Fruit fly (Drosophila melanogaster) whole organism, embryonic: ENCODE measurements around the gene CG31663.

Experiments used
- Asciz ChIP-seq: fragments of 200-800 bp; sonication (Bioruptor generic); optimal IDR thresholded peaks from 2 replicates; lab custom pipeline; 2017; ENCODE audit warnings: missing biosample characterization, mild to moderate bottlenecking, missing genetic modification characterization, missing genetic modification reagents
- Atf6 ChIP-seq: fragments of 200-800 bp; sonication (Bioruptor generic); IDR thresholded peaks from 2 replicates; pipeline ENCODE4 v1.3.6; 2022; ENCODE audit warnings: missing biosample characterization, missing genetic modification characterization
- CG10274 ChIP-seq: fragments of 200-800 bp; sonication (Bioruptor generic); optimal IDR thresholded peaks from 3 replicates; lab custom pipeline; 2017; ENCODE audit warnings: missing biosample characterization, mild to moderate bottlenecking, missing genetic modification characterization
- CG12155 ChIP-seq: fragments of 200-800 bp; sonication (Bioruptor generic); optimal IDR thresholded peaks from 3 replicates; lab custom pipeline; 2016; ENCODE audit warnings: missing biosample characterization, missing genetic modification characterization
- CG12942 ChIP-seq: fragments of 200-800 bp; sonication (Bioruptor generic); optimal IDR thresholded peaks from 3 replicates; lab custom pipeline; 2016; ENCODE audit warnings: missing biosample characterization, missing genetic modification characterization
- CG13123 ChIP-seq: fragments of 200-800 bp; sonication (Bioruptor generic); optimal IDR thresholded peaks from 2 replicates; lab custom pipeline; 2016; ENCODE audit warnings: missing biosample characterization, missing genetic modification characterization
- CG13894 ChIP-seq: fragments of 200-800 bp; sonication (Bioruptor generic); optimal IDR thresholded peaks from 3 replicates; lab custom pipeline; 2018; ENCODE audit warnings: missing biosample characterization, mild to moderate bottlenecking, missing genetic modification characterization, moderate library complexity
- CG14441 ChIP-seq: fragments of 200-800 bp; sonication (Bioruptor generic); IDR thresholded peaks from 2 replicates; pipeline ENCODE4 v1.3.6; 2022; ENCODE audit warnings: missing biosample characterization, missing genetic modification characterization
- CG16779 ChIP-seq: fragments of 200-800 bp; sonication (Bioruptor generic); IDR thresholded peaks from 2 replicates; pipeline ENCODE4 v1.3.6; 2022; ENCODE audit warnings: missing biosample characterization, missing genetic modification characterization
- CG16813 ChIP-seq: fragments of 200-800 bp; sonication (Bioruptor generic); IDR thresholded peaks from 3 replicates; pipeline ENCODE4 v1.3.6; 2022; ENCODE audit warnings: missing biosample characterization, missing genetic modification characterization; ENCODE audit not compliant: partially characterized antibody
- CG17802 ChIP-seq: fragments of 200-800 bp; sonication (Bioruptor generic); optimal IDR thresholded peaks from 2 replicates; lab custom pipeline; 2018; ENCODE audit warnings: missing biosample characterization, mild to moderate bottlenecking, missing genetic modification characterization, moderate library complexity
- CG17829 ChIP-seq: fragments of 200-800 bp; optimal IDR thresholded peaks from 2 replicates; lab custom pipeline; 2019; ENCODE audit warnings: missing biosample characterization, mild to moderate bottlenecking, missing genetic modification characterization, moderate library complexity
- CG18262 ChIP-seq: fragments of 200-800 bp; optimal IDR thresholded peaks from 3 replicates; lab custom pipeline; 2019; ENCODE audit warnings: missing biosample characterization, mild to moderate bottlenecking, missing genetic modification characterization, moderate library complexity
- CG2120 ChIP-seq: fragments of 200-800 bp; sonication (Bioruptor generic); optimal IDR thresholded peaks from 3 replicates; lab custom pipeline; 2016; ENCODE audit warnings: missing biosample characterization, missing genetic modification characterization
- CG2889 ChIP-seq: fragments of 200-800 bp; sonication (Bioruptor generic); IDR thresholded peaks from 3 replicates; pipeline ENCODE4 v1.3.6; 2022; ENCODE audit warnings: missing biosample characterization, missing genetic modification characterization
- CG30431 ChIP-seq: fragments of 200-800 bp; sonication (Bioruptor generic); optimal IDR thresholded peaks from 2 replicates; lab custom pipeline; 2017; ENCODE audit warnings: missing biosample characterization, missing genetic modification characterization
- CG31388 ChIP-seq: fragments of 200-800 bp; sonication (Bioruptor generic); optimal IDR thresholded peaks from 2 replicates; lab custom pipeline; 2016; ENCODE audit warnings: missing biosample characterization, missing genetic modification characterization
- CG4328 ChIP-seq: fragments of 200-800 bp; sonication (Bioruptor generic); optimal IDR thresholded peaks from 3 replicates; lab custom pipeline; 2017; ENCODE audit warnings: missing biosample characterization, missing genetic modification reagents, missing genetic modification characterization
- CG7372 ChIP-seq: fragments of 200-800 bp; sonication (Bioruptor generic); IDR thresholded peaks from 2 replicates; pipeline ENCODE4 v1.3.6; 2022; ENCODE audit warnings: missing biosample characterization, missing genetic modification characterization
- Camta ChIP-seq: fragments of 200-800 bp; sonication (Bioruptor generic); optimal IDR thresholded peaks from 2 replicates; lab custom pipeline; 2016; ENCODE audit warnings: missing biosample characterization, missing genetic modification characterization
- D19B ChIP-seq: fragments of 200-800 bp; sonication (Bioruptor generic); optimal IDR thresholded peaks from 2 replicates; lab custom pipeline; 2017; ENCODE audit warnings: missing biosample characterization, mild to moderate bottlenecking, missing genetic modification characterization
- Dbx ChIP-seq: fragments of 200-800 bp; sonication (Bioruptor generic); IDR thresholded peaks from 3 replicates; pipeline ENCODE4 v1.3.6; 2022; ENCODE audit warnings: missing biosample characterization, missing genetic modification characterization
- HLH54F ChIP-seq: fragments of 200-800 bp; sonication (Bioruptor generic); optimal IDR thresholded peaks from 3 replicates; lab custom pipeline; 2016; ENCODE audit warnings: missing biosample characterization, missing genetic modification characterization
- Hr51 ChIP-seq, 2 experiments: fragments of 200-800 bp; sonication (Bioruptor generic); optimal IDR thresholded peaks; 2 replicates in 1 of 2; 3 replicates in 1 of 2; lab custom pipeline; 2016 to 2018; ENCODE audit warnings: missing biosample characterization in 2 of 2, missing genetic modification characterization in 2 of 2, mild to moderate bottlenecking in 1 of 2, moderate library complexity in 1 of 2
- Lpt ChIP-seq: fragments of >200 bp; optimal IDR thresholded peaks from 2 replicates; lab custom pipeline; 2018; ENCODE audit warnings: missing biosample characterization, missing genetic modification characterization
- Nf-YB ChIP-seq: fragments of 200-800 bp; sonication (Bioruptor generic); optimal IDR thresholded peaks from 3 replicates; lab custom pipeline; 2019; ENCODE audit warnings: missing biosample characterization, mild to moderate bottlenecking, missing genetic modification characterization, moderate library complexity
- Oli ChIP-seq: fragments of 200-800 bp; sonication (Bioruptor generic); optimal IDR thresholded peaks from 2 replicates; lab custom pipeline; 2018; ENCODE audit warnings: missing biosample characterization, mild to moderate bottlenecking, missing genetic modification characterization, moderate library complexity
- bigmax ChIP-seq: fragments of 200-800 bp; sonication (Bioruptor generic); optimal IDR thresholded peaks from 2 replicates; lab custom pipeline; 2018; ENCODE audit warnings: missing biosample characterization, mild to moderate bottlenecking, missing genetic modification characterization
- chn ChIP-seq: fragments of 200-800 bp; sonication (Bioruptor generic); optimal IDR thresholded peaks from 2 replicates; lab custom pipeline; 2016; ENCODE audit warnings: missing biosample characterization, missing genetic modification characterization
- da ChIP-seq: fragments of 200-800 bp; sonication (Bioruptor generic); optimal IDR thresholded peaks from 2 replicates; lab custom pipeline; 2016; ENCODE audit warnings: missing biosample characterization, missing genetic modification characterization
- dmrt99B ChIP-seq: fragments of 200-800 bp; sonication (Bioruptor generic); optimal IDR thresholded peaks from 2 replicates; lab custom pipeline; 2018; ENCODE audit warnings: missing biosample characterization, mild to moderate bottlenecking, missing genetic modification characterization, moderate library complexity
- dpn ChIP-seq, 2 experiments: fragments of 200-800 bp; sonication (Bioruptor generic); optimal IDR thresholded peaks; 3 replicates each; lab custom pipeline; 2016; ENCODE audit warnings: missing biosample characterization in 2 of 2, missing genetic modification characterization in 2 of 2
- dysf ChIP-seq: fragments of 200-800 bp; sonication (Bioruptor generic); IDR thresholded peaks from 3 replicates; pipeline ENCODE4 v1.3.6; 2022; ENCODE audit warnings: missing biosample characterization, missing genetic modification characterization
- eve ChIP-seq, 2 experiments: fragments of >200 bp; optimal IDR thresholded peaks; 2 replicates each; lab custom pipeline; 2017; ENCODE audit warnings: missing biosample characterization in 2 of 2, missing genetic modification characterization in 2 of 2
- grau ChIP-seq: fragments of 200-800 bp; optimal IDR thresholded peaks from 3 replicates; lab custom pipeline; 2019; ENCODE audit warnings: missing biosample characterization, mild to moderate bottlenecking, missing genetic modification characterization, moderate library complexity
- hth ChIP-seq: fragments of >200 bp; optimal IDR thresholded peaks from 2 replicates; lab custom pipeline; 2017; ENCODE audit warnings: inconsistent platforms
- inv ChIP-seq: fragments of 200-800 bp; sonication (Bioruptor generic); IDR thresholded peaks from 2 replicates; pipeline ENCODE4 v1.3.6; 2022; ENCODE audit warnings: missing biosample characterization, missing genetic modification characterization; ENCODE audit not compliant: partially characterized antibody
- kah ChIP-seq: fragments of 200-800 bp; sonication (Bioruptor generic); optimal IDR thresholded peaks from 2 replicates; lab custom pipeline; 2018; ENCODE audit warnings: missing biosample characterization, mild to moderate bottlenecking, missing genetic modification characterization
- nerfin-2 ChIP-seq: fragments of 200-800 bp; sonication (Bioruptor generic); IDR thresholded peaks from 2 replicates; pipeline ENCODE4 v1.3.6; 2022; ENCODE audit warnings: missing biosample characterization, missing genetic modification characterization; ENCODE audit not compliant: partially characterized antibody
- onecut ChIP-seq: fragments of 200-800 bp; sonication (Bioruptor generic); IDR thresholded peaks from 2 replicates; pipeline ENCODE4 v1.3.6; 2022; ENCODE audit warnings: missing biosample characterization, missing genetic modification characterization
- p53 ChIP-seq: fragments of 200-800 bp; sonication (Bioruptor generic); optimal IDR thresholded peaks from 2 replicates; lab custom pipeline; 2016; ENCODE audit warnings: missing biosample characterization, missing genetic modification characterization
- phol ChIP-seq: fragments of 200-800 bp; sonication (Bioruptor generic); optimal IDR thresholded peaks from 3 replicates; lab custom pipeline; 2018; ENCODE audit warnings: missing biosample characterization, mild to moderate bottlenecking, missing genetic modification characterization, moderate library complexity
- prd ChIP-seq, 3 experiments: fragments of >200 bp in 2 of 3; fragments of 200-800 bp in 1 of 3; sonication (Bioruptor generic) in 1 of 3; optimal IDR thresholded peaks in 2 of 3; IDR thresholded peaks in 1 of 3; 2 replicates in 2 of 3; 3 replicates in 1 of 3; pipeline versions ENCODE4 v1.3.6 to Lab custom; 2017 to 2022; ENCODE audit warnings: missing biosample characterization in 1 of 3, missing genetic modification characterization in 1 of 3
- pum ChIP-seq: fragments of 200-800 bp; sonication (Bioruptor generic); optimal IDR thresholded peaks from 2 replicates; lab custom pipeline; 2016; ENCODE audit warnings: missing biosample characterization, missing genetic modification characterization
- sens-2 ChIP-seq: fragments of 200-800 bp; sonication (Bioruptor generic); IDR thresholded peaks from 2 replicates; pipeline ENCODE4 v1.3.6; 2022; ENCODE audit warnings: missing biosample characterization, missing genetic modification characterization
- stc ChIP-seq: fragments of 200-800 bp; sonication (Bioruptor generic); IDR thresholded peaks from 2 replicates; pipeline ENCODE4 v1.3.6; 2022; ENCODE audit warnings: missing biosample characterization, missing genetic modification characterization
- stwl ChIP-seq: fragments of 200-800 bp; sonication (Bioruptor generic); optimal IDR thresholded peaks from 3 replicates; lab custom pipeline; 2018; ENCODE audit warnings: missing biosample characterization, mild to moderate bottlenecking, missing genetic modification characterization, moderate library complexity
- tll ChIP-seq, 2 experiments: fragments of 200-800 bp in 1 of 2; fragments of >200 bp in 1 of 2; sonication (Bioruptor generic) in 1 of 2; optimal IDR thresholded peaks; 2 replicates each; lab custom pipeline; 2017 to 2019; ENCODE audit warnings: missing biosample characterization in 2 of 2, missing genetic modification characterization in 2 of 2, mild to moderate bottlenecking in 1 of 2, moderate library complexity in 1 of 2
- wdn ChIP-seq: fragments of 200-800 bp; sonication (Bioruptor generic); IDR thresholded peaks from 2 replicates; pipeline ENCODE4 v1.3.6; 2022; ENCODE audit warnings: missing biosample characterization, missing genetic modification characterization

CG31663 gene

dm6 chr2L:1884409-1885082 is 3.3 kb upstream of the CG31663 start, which contains the start of gene Wdr62 (continued):
- TF ChIP-seq nerfin-2 (GFP tag; lab: Robert Waterston, UW) (0 out of 2 replicates have a peak, but pooled peaks have one; percentile 25), Lpt (GFP tag; lab: Kevin White, UChicago) (no peak), CG14441 (no peak), Atf6 (peak; percentile 63), CG4328 (GFP tag; lab: Kevin White, UChicago) (peak; percentile 22), CG2889 (GFP tag; lab: Robert Waterston, UW) (no peak), CG17802 (tag; lab: Kevin White, UChicago) (no peak), inv (GFP tag; lab: Robert Waterston, UW) (peak; percentile 60), wdn (GFP tag; lab: Robert Waterston, UW) (no peak), CG12155 (GFP tag; lab: Kevin White, UChicago) (peak; percentile 70), HLH54F (GFP tag; lab: Kevin White, UChicago) (peak; percentile 39), Camta (GFP tag; lab: Kevin White, UChicago) (peak; percentile 30), D19B (no peak), p53 (GFP tag; lab: Kevin White, UChicago) (peak; percentile 18), sens-2 (GFP tag; lab: Robert Waterston, UW) (no peak), bigmax (peak; percentile 32), Asciz (no peak), onecut (GFP tag; lab: Robert Waterston, UW) (peak; percentile 74), chn (peak; percentile 19), CG17829 (peak; percentile 80), CG16779 (GFP tag; lab: Robert Waterston, UW) (0 out of 2 replicates have a peak, but pooled peaks have one; percentile 13), stwl (tag; lab: Kevin White, UChicago) (peak; percentile 99), CG18262 (tag; lab: Kevin White, UChicago) (peak; percentile 39), CG2120 (GFP tag; lab: Kevin White, UChicago) (peak; percentile 53), CG10274 (GFP tag; lab: Kevin White, UChicago) (no peak), grau (tag; lab: Kevin White, UChicago) (peak; percentile 51), Nf-YB (GFP tag; lab: Kevin White, UChicago) (peak; percentile 51), hth (lab: Kevin White, UChicago) (no peak), eve (GFP tag; optimal IDR thresholded peaks at IDR 0.05; lab: Kevin White, UChicago) (no peak), CG30431 (no peak), CG7372 (GFP tag; lab: Robert Waterston, UW) (no peak), dysf (peak; percentile 38; the same call in 1 of the 3 replicates), dpn (GFP tag; optimal IDR thresholded peaks at IDR 0.05; lab: Kevin White, UChicago) (peak; percentile 58 to 63), CG31388 (peak; percentile 21), pum (GFP tag; lab: Kevin White, UChicago) (peak; percentile 11), CG13894 (tag; lab: Kevin White, UChicago) (peak; percentile 78), stc (GFP tag; lab: Robert Waterston, UW) (peak; percentile 48; the same call in 1 of the 2 replicates), Oli (no peak), dmrt99B (tag; lab: Kevin White, UChicago) (no peak), kah (GFP tag; lab: Kevin White, UChicago) (no peak), CG16813 (GFP tag; lab: Robert Waterston, UW) (peak; percentile 63), prd (optimal IDR thresholded peaks at IDR 0.05; lab: Kevin White, UChicago) (no peak), prd (GFP tag; IDR thresholded peaks at IDR 0.05; lab: Robert Waterston, UW) (0 out of 3 replicates have a peak, but pooled peaks have one; percentile 6), tll (GFP tag; optimal IDR thresholded peaks at IDR 0.05; lab: Kevin White, UChicago) (peak in 1 of 2 experiments; percentile 39), CG12942 (GFP tag; lab: Kevin White, UChicago) (peak; percentile 22), da (GFP tag; lab: Kevin White, UChicago) (no peak), CG13123 (GFP tag; lab: Kevin White, UChicago) (peak; percentile 13), phol (tag; lab: Kevin White, UChicago) (peak; percentile 49), Dbx (GFP tag; lab: Robert Waterston, UW) (peak; percentile 78), Hr51 (GFP tag; optimal IDR thresholded peaks at IDR 0.05; lab: Kevin White, UChicago) (peak in 1 of 2 experiments; percentile 63)
